Fruit fly (Drosophila melanogaster): ENCODE data around the gene CG4080.

The CG4080 gene

dm6 chr3L:9401354-9402156 lies 2.5 kb upstream of the CG4080 start (continued):
- TF ChIP-seq CG1832 (GFP tag; optimal IDR thresholded peaks at IDR 0.05) (peak; percentile 85), Awh (GFP tag; IDR thresholded peaks at IDR 0.05) (no peak), Bteb2 (GFP tag; optimal IDR thresholded peaks at IDR 0.05) (no peak), sr (GFP tag; IDR thresholded peaks at IDR 0.05) (peak; percentile 57; the same call in 1 of the 3 replicates), gfzf (GFP tag; optimal IDR thresholded peaks at IDR 0.05) (no peak), ken (GFP tag; IDR thresholded peaks at IDR 0.05) (no peak), Ets97D (GFP tag; optimal IDR thresholded peaks at IDR 0.05) (no peak), CG31224 (GFP tag; IDR thresholded peaks at IDR 0.05) (no peak), CG12659 (GFP tag; optimal IDR thresholded peaks at IDR 0.05) (no peak), tup (GFP tag; optimal IDR thresholded peaks at IDR 0.05) (no peak), CG15601 (tag; optimal IDR thresholded peaks at IDR 0.05) (no peak), zf30C (GFP tag; optimal IDR thresholded peaks at IDR 0.05) (no peak), Nf-YB (GFP tag; optimal IDR thresholded peaks at IDR 0.05) (no peak), gro (GFP tag; optimal IDR thresholded peaks at IDR 0.05) (no peak), Camta (GFP tag; optimal IDR thresholded peaks at IDR 0.05) (no peak), CTCF (GFP tag; optimal IDR thresholded peaks at IDR 0.05) (no peak), CG6272 (GFP tag; IDR thresholded peaks at IDR 0.05) (no peak), CG15479 (GFP tag; optimal IDR thresholded peaks at IDR 0.05) (peak; percentile 91), CG3281 (GFP tag; optimal IDR thresholded peaks at IDR 0.05) (no peak), chm (GFP tag; IDR thresholded peaks at IDR 0.05) (peak; percentile 59; the same call in 1 of the 2 replicates), CG4360 (GFP tag; IDR thresholded peaks at IDR 0.05) (no peak), Myb (GFP tag; optimal IDR thresholded peaks at IDR 0.05) (no peak), zfh2 (GFP tag; optimal IDR thresholded peaks at IDR 0.05) (no peak), cas (GFP tag; IDR thresholded peaks at IDR 0.05) (no peak), CG11247 (GFP tag; IDR thresholded peaks at IDR 0.05) (no peak), CG6683 (GFP tag; optimal IDR thresholded peaks at IDR 0.05) (no peak), CG11456 (GFP tag; IDR thresholded peaks at IDR 0.05) (no peak), D19A (tag; optimal IDR thresholded peaks at IDR 0.05) (no peak), CG14667 (GFP tag; IDR thresholded peaks at IDR 0.05) (no peak), gem (tag; optimal IDR thresholded peaks at IDR 0.05) (no peak), Aef1 (GFP tag; IDR thresholded peaks at IDR 0.05) (no peak), CG12236 (GFP tag; optimal IDR thresholded peaks at IDR 0.05) (no peak), Sry-δ (GFP tag; optimal IDR thresholded peaks at IDR 0.05) (no peak), Ssrp (tag; optimal IDR thresholded peaks at IDR 0.05) (no peak), so (GFP tag; IDR thresholded peaks at IDR 0.05) (peak; percentile 42; the same call in 1 of the 3 replicates), lola (GFP tag; optimal IDR thresholded peaks at IDR 0.05) (peak in 1 of 3 experiments; percentile 73), Lhr (GFP tag; optimal IDR thresholded peaks at IDR 0.05) (no peak), CG8765 (GFP tag; IDR thresholded peaks at IDR 0.05) (no peak), ac (GFP tag; optimal IDR thresholded peaks at IDR 0.05) (no peak), dimm (GFP tag; IDR thresholded peaks at IDR 0.05) (no peak), B-H1 (GFP tag; IDR thresholded peaks at IDR 0.05) (no peak), Mes4 (GFP tag; optimal IDR thresholded peaks at IDR 0.05) (no peak), Dref (GFP tag; IDR thresholded peaks at IDR 0.05) (no peak), slp2 (GFP tag; optimal IDR thresholded peaks at IDR 0.05) (no peak), Lim3 (GFP tag; IDR thresholded peaks at IDR 0.05) (no peak), Doc2 (GFP tag; IDR thresholded peaks at IDR 0.05) (no peak), D (optimal IDR thresholded peaks at IDR 0.05) (peak; percentile 6), D (GFP tag; optimal IDR thresholded peaks at IDR 0.05) (no peak), CG14050 (GFP tag; IDR thresholded peaks at IDR 0.05) (no peak), Hr3 (GFP tag; optimal IDR thresholded peaks at IDR 0.05) (no peak), CG17912 (GFP tag; optimal IDR thresholded peaks at IDR 0.05) (no peak), maf-S (GFP tag; optimal IDR thresholded peaks at IDR 0.05) (no peak)

All from whole organism, embryonic.